Fruit fly (Drosophila melanogaster) whole organism, prepupa: ENCODE measurements around the gene NetA.
A peak's percentile ranks its signal among the peaks of the same experiment; 100 is the strongest.

ENCODE experiments used
- Blimp-1 ChIP-seq: fragments of 200-800 bp; sonication (Bioruptor generic); optimal IDR thresholded peaks from 3 replicates; lab custom pipeline; 2017; ENCODE audit warnings: missing biosample characterization, missing genetic modification characterization, mild to moderate bottlenecking, moderate library complexity, missing genetic modification reagents
- CG10631 ChIP-seq: fragments of 200-800 bp; sonication (Bioruptor generic); optimal IDR thresholded peaks from 2 replicates; lab custom pipeline; 2016; ENCODE audit warnings: missing biosample characterization, missing genetic modification characterization
- CG10669 ChIP-seq: fragments of 200-800 bp; sonication (Bioruptor generic); optimal IDR thresholded peaks from 3 replicates; lab custom pipeline; 2018; ENCODE audit warnings: missing biosample characterization, mild to moderate bottlenecking, missing genetic modification characterization, moderate library complexity
- CG11294 ChIP-seq: fragments of 200-800 bp; sonication (Bioruptor generic); IDR thresholded peaks from 2 replicates; pipeline ENCODE4 v1.3.6; 2022; ENCODE audit warnings: missing biosample characterization, missing genetic modification characterization
- CG11902 ChIP-seq: fragments of 200-800 bp; sonication (Bioruptor generic); optimal IDR thresholded peaks from 3 replicates; lab custom pipeline; 2016; ENCODE audit warnings: missing biosample characterization, missing genetic modification characterization
- CG3032 ChIP-seq: fragments of 200-800 bp; optimal IDR thresholded peaks from 2 replicates; lab custom pipeline; 2019; ENCODE audit warnings: missing biosample characterization, mild to moderate bottlenecking, missing genetic modification characterization, moderate library complexity
- CG32006 ChIP-seq: fragments of 200-800 bp; sonication (Bioruptor generic); optimal IDR thresholded peaks from 3 replicates; lab custom pipeline; 2017; ENCODE audit warnings: missing biosample characterization, mild to moderate bottlenecking, missing genetic modification characterization
- CG3919 ChIP-seq: fragments of 200-800 bp; sonication (Bioruptor generic); optimal IDR thresholded peaks from 3 replicates; lab custom pipeline; 2016; ENCODE audit warnings: missing biosample characterization, missing genetic modification characterization
- CG6163 ChIP-seq: fragments of 200-800 bp; sonication (Bioruptor generic); IDR thresholded peaks from 3 replicates; pipeline ENCODE4 v1.3.6; 2022; ENCODE audit warnings: missing biosample characterization, missing genetic modification characterization
- CG6276 ChIP-seq: fragments of 200-800 bp; sonication (Bioruptor generic); optimal IDR thresholded peaks from 2 replicates; lab custom pipeline; 2017; ENCODE audit warnings: missing biosample characterization, mild to moderate bottlenecking, missing genetic modification characterization
- CG6792 ChIP-seq: fragments of 200-800 bp; sonication (Bioruptor generic); optimal IDR thresholded peaks from 3 replicates; lab custom pipeline; 2016; ENCODE audit warnings: missing biosample characterization, missing genetic modification characterization
- CG6808 ChIP-seq: fragments of 200-800 bp; sonication (Bioruptor generic); optimal IDR thresholded peaks from 3 replicates; lab custom pipeline; 2017; ENCODE audit warnings: missing biosample characterization, missing genetic modification characterization, mild to moderate bottlenecking, moderate library complexity, missing genetic modification reagents
- CG6854 ChIP-seq: fragments of 200-800 bp; sonication (Bioruptor generic); optimal IDR thresholded peaks from 2 replicates; lab custom pipeline; 2017; ENCODE audit warnings: missing biosample characterization, mild to moderate bottlenecking, missing genetic modification characterization
- CG7368 ChIP-seq: fragments of 200-800 bp; sonication (Bioruptor generic); optimal IDR thresholded peaks from 3 replicates; lab custom pipeline; 2016; ENCODE audit warnings: missing biosample characterization, missing genetic modification characterization
- CG8119 ChIP-seq: fragments of 200-800 bp; sonication (Bioruptor generic); IDR thresholded peaks from 3 replicates; pipeline ENCODE4 v1.3.6; 2022; ENCODE audit warnings: missing biosample characterization, missing genetic modification characterization
- CG8319 ChIP-seq: fragments of 200-800 bp; sonication (Bioruptor generic); optimal IDR thresholded peaks from 3 replicates; lab custom pipeline; 2016; ENCODE audit warnings: missing biosample characterization, missing genetic modification characterization
- Eip78C ChIP-seq: fragments of 200-800 bp; sonication (Bioruptor generic); peaks from one replicate; lab custom pipeline; 2016; ENCODE audit warnings: missing biosample characterization, missing genetic modification characterization
- Ets96B ChIP-seq: fragments of 200-800 bp; optimal IDR thresholded peaks from 2 replicates; lab custom pipeline; 2019; ENCODE audit warnings: missing biosample characterization, mild to moderate bottlenecking, missing genetic modification characterization, moderate library complexity
- Hr38 ChIP-seq: sonication (Bioruptor generic); optimal IDR thresholded peaks from 2 replicates; lab custom pipeline; 2016; ENCODE audit warnings: missing biosample characterization, missing genetic modification characterization
- Lpt ChIP-seq: fragments of 200-800 bp; sonication (Bioruptor generic); optimal IDR thresholded peaks from 3 replicates; lab custom pipeline; 2016; ENCODE audit warnings: missing biosample characterization, missing genetic modification characterization
- OdsH ChIP-seq: fragments of 200-800 bp; sonication (Bioruptor generic); optimal IDR thresholded peaks from 3 replicates; lab custom pipeline; 2016; ENCODE audit warnings: missing biosample characterization, missing genetic modification characterization
- Sox102F ChIP-seq: fragments of 200-800 bp; sonication (Bioruptor generic); optimal IDR thresholded peaks from 2 replicates; lab custom pipeline; 2016; ENCODE audit warnings: missing biosample characterization, mild to moderate bottlenecking, missing genetic modification characterization
- Sox14 ChIP-seq: fragments of 200-800 bp; sonication (Bioruptor generic); optimal IDR thresholded peaks from 3 replicates; lab custom pipeline; 2016; ENCODE audit warnings: missing biosample characterization, missing genetic modification characterization
- Sox15 ChIP-seq: fragments of 200-800 bp; sonication (Bioruptor generic); optimal IDR thresholded peaks from 3 replicates; lab custom pipeline; 2016; ENCODE audit warnings: missing biosample characterization, missing genetic modification characterization
- acj6 ChIP-seq: fragments of 200-800 bp; sonication (Bioruptor generic); optimal IDR thresholded peaks from 3 replicates; lab custom pipeline; 2016; ENCODE audit warnings: missing biosample characterization, missing genetic modification characterization
- dac ChIP-seq: fragments of 200-800 bp; sonication (Bioruptor generic); optimal IDR thresholded peaks from 2 replicates; lab custom pipeline; 2017; ENCODE audit warnings: missing biosample characterization, mild to moderate bottlenecking, missing genetic modification characterization
- dsx ChIP-seq: fragments of 200-800 bp; optimal IDR thresholded peaks from 3 replicates; lab custom pipeline; 2019; ENCODE audit warnings: missing biosample characterization, mild to moderate bottlenecking, missing genetic modification characterization, moderate library complexity; ENCODE audit not compliant: poor library complexity, severe bottlenecking
- esn ChIP-seq: fragments of 200-800 bp; sonication (Bioruptor generic); optimal IDR thresholded peaks from 2 replicates; lab custom pipeline; 2016; ENCODE audit warnings: missing biosample characterization, mild to moderate bottlenecking, missing genetic modification characterization, moderate library complexity
- fkh ChIP-seq: fragments of 200-800 bp; sonication (Bioruptor generic); optimal IDR thresholded peaks from 3 replicates; lab custom pipeline; 2017; ENCODE audit warnings: missing biosample characterization, mild to moderate bottlenecking, missing genetic modification characterization, moderate library complexity
- pdm3 ChIP-seq: fragments of 200-800 bp; sonication (Bioruptor generic); optimal IDR thresholded peaks from 3 replicates; lab custom pipeline; 2016; ENCODE audit warnings: missing biosample characterization, missing genetic modification characterization
- salr ChIP-seq, 2 experiments: fragments of 200-800 bp; sonication (Bioruptor generic); optimal IDR thresholded peaks; 3 replicates each; lab custom pipeline; 2016 to 2018; ENCODE audit warnings: missing biosample characterization in 2 of 2, missing genetic modification characterization in 2 of 2, mild to moderate bottlenecking in 1 of 2
- spab ChIP-seq: fragments of 200-800 bp; sonication (Bioruptor generic); optimal IDR thresholded peaks from 2 replicates; lab custom pipeline; 2017; ENCODE audit warnings: missing biosample characterization, mild to moderate bottlenecking, missing genetic modification characterization, missing genetic modification reagents
- svp ChIP-seq: fragments of 200-800 bp; sonication (Bioruptor generic); peaks from one replicate; lab custom pipeline; 2016; ENCODE audit warnings: missing biosample characterization, missing genetic modification characterization
- topi ChIP-seq: fragments of 200-800 bp; sonication (Bioruptor generic); optimal IDR thresholded peaks from 3 replicates; lab custom pipeline; 2016; ENCODE audit warnings: missing biosample characterization, missing genetic modification characterization
- vri ChIP-seq: fragments of 200-800 bp; sonication (Bioruptor generic); optimal IDR thresholded peaks from 3 replicates; lab custom pipeline; 2016; ENCODE audit warnings: missing biosample characterization, mild to moderate bottlenecking, missing genetic modification characterization

The NetA gene

DNA sequence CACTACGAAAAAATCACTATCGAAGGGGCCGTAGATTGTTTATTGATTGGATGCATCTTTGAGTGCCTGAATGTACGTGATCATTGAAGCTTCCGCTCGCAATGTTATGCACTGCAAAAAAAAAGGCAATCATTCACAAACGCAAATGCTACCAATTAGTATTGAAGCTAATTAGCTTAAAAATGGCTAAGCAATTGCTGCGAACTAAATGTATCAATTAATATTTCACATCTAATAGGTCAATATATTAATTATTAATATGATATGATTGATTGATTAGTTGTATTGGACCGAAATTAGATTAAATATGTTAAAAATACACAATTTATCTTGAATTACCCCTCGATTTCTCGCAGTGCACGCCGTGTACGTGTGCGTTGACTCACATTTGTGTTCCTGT, 15.5 kb upstream of the NetA start (continued):
- TF ChIP-seq CG10631 (peak; percentile 47), CG6792 (peak; percentile 14), salr (GFP tag; optimal IDR thresholded peaks at IDR 0.05; lab: Kevin White, UChicago) (peak in 1 of 2 experiments; percentile 37)

DNA sequence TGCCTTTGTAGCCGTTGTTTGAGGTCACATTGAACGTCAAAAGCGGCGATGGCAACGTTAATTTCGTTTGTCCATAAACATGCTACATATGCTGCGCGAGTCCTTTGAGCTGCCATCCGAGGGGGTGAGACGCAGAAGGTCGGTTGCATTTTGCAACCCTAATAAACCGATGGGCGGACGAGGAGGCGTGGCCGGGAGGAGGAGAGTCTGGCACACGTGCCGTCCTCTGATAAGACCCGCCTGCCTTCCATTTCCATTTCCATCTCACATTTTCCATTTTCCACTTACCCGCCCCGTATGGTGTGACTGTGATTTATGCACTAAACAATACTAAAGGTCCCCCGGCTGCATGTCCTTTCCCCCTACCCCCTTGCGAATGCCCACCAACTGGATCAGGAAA, 4.0 kb downstream of the NetA start:
- no peak for TF ChIP-seq pdm3 (GFP tag; lab: Kevin White, UChicago)
- no peak for TF ChIP-seq CG6808 (GFP tag; lab: Kevin White, UChicago)
- no peak for TF ChIP-seq CG11294 (GFP tag; lab: Robert Waterston, UW)
- TF ChIP-seq svp (GFP tag; lab: Kevin White, UChicago): no peak
- no peak for TF ChIP-seq spab (GFP tag; lab: Kevin White, UChicago)
- no peak for TF ChIP-seq CG6854 (GFP tag; lab: Kevin White, UChicago)
- no peak for TF ChIP-seq salr (GFP tag; optimal IDR thresholded peaks at IDR 0.05; lab: Kevin White, UChicago)
- TF ChIP-seq Sox102F (GFP tag; lab: Kevin White, UChicago): no peak
- TF ChIP-seq CG8119 (GFP tag; lab: Robert Waterston, UW): no peak
- TF ChIP-seq Sox14 (GFP tag; lab: Kevin White, UChicago): no peak
- TF ChIP-seq CG8319 (GFP tag; lab: Kevin White, UChicago): no peak
- TF ChIP-seq CG6792: no peak
- TF ChIP-seq dac (GFP tag; lab: Kevin White, UChicago): no peak
- no peak for TF ChIP-seq CG7368 (GFP tag; lab: Kevin White, UChicago)
- no peak for TF ChIP-seq acj6 (GFP tag; lab: Kevin White, UChicago)
- no peak for TF ChIP-seq Hr38 (GFP tag; lab: Kevin White, UChicago)
- no peak for TF ChIP-seq CG6163 (GFP tag; lab: Robert Waterston, UW)
- no peak for TF ChIP-seq Blimp-1 (GFP tag; lab: Kevin White, UChicago)
- TF ChIP-seq CG32006: no peak
- TF ChIP-seq CG3032: no peak

DNA sequence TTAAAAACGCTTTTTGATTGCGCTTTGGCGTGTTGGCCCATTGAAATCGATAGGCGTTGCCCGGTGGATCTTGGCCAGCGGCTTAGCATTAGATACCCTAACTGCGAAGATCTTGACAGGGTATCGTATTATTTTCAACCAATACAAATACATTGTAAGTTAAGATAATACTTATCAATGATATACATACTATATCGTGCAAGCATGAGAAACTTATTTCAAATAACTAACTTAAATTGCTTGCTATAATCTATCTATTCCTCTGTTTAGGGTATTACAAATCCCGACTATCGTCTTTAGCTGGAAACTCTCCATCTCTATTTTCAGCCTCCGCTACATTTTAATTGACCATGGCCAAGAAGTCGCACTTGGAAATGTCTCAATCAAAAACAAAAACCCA, 19.0 kb downstream of the NetA start:
- no peak for TF ChIP-seq topi (GFP tag; lab: Kevin White, UChicago)
- no peak for TF ChIP-seq Lpt
- TF ChIP-seq vri: no peak
- no peak for TF ChIP-seq svp (GFP tag; lab: Kevin White, UChicago)
- TF ChIP-seq Eip78C (GFP tag; lab: Kevin White, UChicago): peak; percentile 2

DNA sequence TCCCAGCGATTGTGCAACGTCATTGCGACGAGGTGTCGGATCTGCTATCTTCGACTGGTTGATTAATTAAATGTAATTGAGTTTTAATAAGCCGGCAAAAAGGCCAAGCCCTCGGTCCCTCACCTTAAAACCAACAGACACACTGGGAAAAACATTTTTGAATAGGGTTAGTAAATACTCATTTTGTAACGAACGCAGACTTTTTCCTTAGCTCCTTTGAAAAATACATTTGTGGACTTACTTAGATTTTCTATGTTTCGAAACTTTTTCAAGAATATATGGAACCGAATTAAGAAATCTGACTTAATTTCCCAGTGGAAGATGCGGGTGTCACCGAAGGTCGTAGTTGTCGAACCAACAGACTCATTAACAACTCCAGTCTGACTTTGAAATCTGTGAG, 19.5 kb downstream of the NetA start:
- TF ChIP-seq CG6792 (no peak), CG10669 (GFP tag; lab: Kevin White, UChicago) (no peak), CG3919 (GFP tag; lab: Kevin White, UChicago) (no peak), CG10631 (no peak), CG6854 (GFP tag; lab: Kevin White, UChicago) (no peak), CG32006 (no peak), Sox14 (GFP tag; lab: Kevin White, UChicago) (no peak), esn (GFP tag; lab: Kevin White, UChicago) (no peak)

DNA sequence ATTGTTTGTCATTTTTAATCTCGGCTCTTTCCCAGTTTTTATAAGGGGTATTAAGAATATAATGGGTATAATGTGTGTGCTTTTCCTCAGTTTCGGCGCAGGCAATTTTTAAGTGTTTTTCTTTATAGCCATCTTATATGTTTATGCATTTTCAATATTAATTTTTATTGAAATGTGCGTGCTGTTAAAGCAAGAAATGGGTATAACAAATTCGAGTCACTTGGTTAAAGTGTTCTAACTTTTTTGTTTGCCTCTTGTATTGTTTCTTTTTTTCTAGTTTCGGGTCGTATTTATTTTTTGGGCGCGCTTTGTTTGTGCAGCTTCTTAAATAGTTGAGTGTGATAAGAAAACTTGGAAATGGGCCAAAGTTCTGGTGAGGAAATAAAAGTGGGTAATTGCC, 20.6 kb downstream of the NetA start:
- no peak for TF ChIP-seq CG11902 (GFP tag; lab: Kevin White, UChicago)
- no peak for TF ChIP-seq CG10669 (GFP tag; lab: Kevin White, UChicago)
- TF ChIP-seq fkh: peak; percentile 67
- TF ChIP-seq svp (GFP tag; lab: Kevin White, UChicago): no peak
- no peak for TF ChIP-seq Sox15 (GFP tag; lab: Kevin White, UChicago)

DNA sequence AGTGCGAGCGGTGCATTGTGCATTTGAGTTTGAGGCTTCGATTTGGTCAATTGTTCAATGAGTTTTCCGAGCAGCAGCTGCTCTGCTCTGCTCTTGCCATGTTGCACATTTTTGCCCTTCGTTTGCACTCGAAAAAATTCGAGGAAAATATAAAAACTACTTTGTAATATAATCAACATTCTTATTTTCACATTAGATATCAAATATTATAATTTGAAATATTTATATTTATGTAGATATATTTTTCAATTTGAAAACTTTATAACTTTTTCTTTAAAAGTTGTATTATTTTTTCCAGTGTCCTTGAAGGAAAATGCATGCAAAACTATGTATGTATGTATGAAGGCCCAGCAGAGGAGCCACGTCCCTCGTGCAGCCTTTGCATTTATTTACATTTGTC, 24.3 kb downstream of the NetA start:
- TF ChIP-seq CG3032 (peak; percentile 32), Ets96B (peak; percentile 8), OdsH (no peak), CG10631 (peak; percentile 1), Eip78C (GFP tag; lab: Kevin White, UChicago) (peak; percentile 4), Sox14 (GFP tag; lab: Kevin White, UChicago) (no peak), dsx (GFP tag; lab: Kevin White, UChicago) (peak; percentile 30), CG6276 (GFP tag; lab: Kevin White, UChicago) (no peak)
